Worm (Caenorhabditis elegans) whole organism, early embryonic: ENCODE data around the gene K04G7.1.

Source experiments
- B0310.2 ChIP-seq: sonication (generic microtip); optimal IDR thresholded peaks from 2 replicates; lab custom pipeline; 2016; ENCODE audit warnings: mild to moderate bottlenecking, missing genetic modification characterization, missing compliant biosample characterization
- F13C5.2 ChIP-seq: sonication (generic microtip); optimal IDR thresholded peaks from 2 replicates; lab custom pipeline; 2017; ENCODE audit warnings: mild to moderate bottlenecking, missing genetic modification characterization, inconsistent platforms, missing compliant biosample characterization
- aly-1 ChIP-seq: sonication (generic microtip); optimal IDR thresholded peaks from 2 replicates; lab custom pipeline; 2016; ENCODE audit warnings: missing genetic modification characterization, missing compliant biosample characterization
- ama-1 ChIP-seq: fragments of 150-350 bp; optimal IDR thresholded peaks from 2 replicates; lab custom pipeline; 2014
- ceh-13 ChIP-seq: fragments of 200-800 bp; sonication (Bioruptor generic); optimal IDR thresholded peaks from 2 replicates; lab custom pipeline; 2018; ENCODE audit warnings: mild to moderate bottlenecking, missing genetic modification characterization, missing compliant biosample characterization
- ceh-36 ChIP-seq: sonication (generic microtip); optimal IDR thresholded peaks from 2 replicates; lab custom pipeline; 2016; ENCODE audit warnings: missing genetic modification characterization, inconsistent platforms, missing compliant biosample characterization
- ets-7 ChIP-seq: sonication (generic microtip); optimal IDR thresholded peaks from 2 replicates; lab custom pipeline; 2016; ENCODE audit warnings: missing genotype, missing genetic modification characterization, missing compliant biosample characterization
- flt-1 ChIP-seq: fragments of 200-800 bp; sonication (Bioruptor generic); IDR thresholded peaks from 2 replicates; pipeline ENCODE4 v1.3.6; 2022; ENCODE audit warnings: missing genetic modification characterization, missing compliant biosample characterization
- hmbx-1 ChIP-seq: sonication (generic microtip); optimal IDR thresholded peaks from 2 replicates; lab custom pipeline; 2016; ENCODE audit warnings: mild to moderate bottlenecking, missing genetic modification characterization, missing compliant biosample characterization
- hmg-4 ChIP-seq: fragments of 200-800 bp; sonication (Bioruptor generic); optimal IDR thresholded peaks from 2 replicates; lab custom pipeline; 2018; ENCODE audit warnings: mild to moderate bottlenecking, missing genetic modification characterization, missing compliant biosample characterization
- hnd-1 ChIP-seq: sonication (generic microtip); optimal IDR thresholded peaks from 2 replicates; lab custom pipeline; 2016; ENCODE audit warnings: missing genetic modification characterization, missing compliant biosample characterization
- pes-1 ChIP-seq: fragments of 200-800 bp; sonication (Bioruptor generic); IDR thresholded peaks from 2 replicates; pipeline ENCODE4 v1.3.6; 2022; ENCODE audit warnings: missing genetic modification reagents, missing genetic modification characterization, missing compliant biosample characterization
- scrt-1 ChIP-seq: fragments of 200-800 bp; sonication (Bioruptor generic); IDR thresholded peaks from 2 replicates; pipeline ENCODE4 v1.3.6; 2022; ENCODE audit warnings: missing genetic modification characterization, missing compliant biosample characterization
- sea-1 ChIP-seq: fragments of 200-800 bp; sonication (Bioruptor generic); conservative IDR thresholded peaks from 2 replicates; pipeline ENCODE4 v1.3.6; 2022; ENCODE audit warnings: missing genetic modification characterization, missing compliant biosample characterization
- tbx-11 ChIP-seq: fragments of 200-800 bp; sonication (Bioruptor generic); IDR thresholded peaks from 2 replicates; pipeline ENCODE4 v1.3.6; 2022; ENCODE audit warnings: missing genetic modification characterization, missing compliant biosample characterization
- tbx-37 ChIP-seq: fragments of 200-800 bp; sonication (Bioruptor generic); conservative IDR thresholded peaks from 2 replicates; pipeline ENCODE4 v1.3.6; 2022; ENCODE audit warnings: missing genetic modification reagents, missing genetic modification characterization, missing compliant biosample characterization
- tra-4 ChIP-seq: sonication (generic microtip); optimal IDR thresholded peaks from 2 replicates; lab custom pipeline; 2017; ENCODE audit warnings: missing genetic modification characterization, missing compliant biosample characterization

K04G7.1 gene

ce11 chrIII:7159246-7159645 lies 3.3 kb upstream of the K04G7.1 start:
- TF ChIP-seq pes-1: no peak
- no peak for TF ChIP-seq B0310.2 (tag; lab: Kevin White, UChicago)
- TF ChIP-seq hnd-1 (tag; lab: Kevin White, UChicago): no peak
- TF ChIP-seq flt-1 (GFP tag; lab: Robert Waterston, UW): no peak
- TF ChIP-seq F13C5.2 (tag; lab: Kevin White, UChicago): no peak

ce11 chrIII:7161055-7161454 lies 1.5 kb upstream of the K04G7.1 start, which contains the start of gene rnp-7:
Gene rnp-7, minus strand, starts transcription at chrIII:7161155.
- no peak for TF ChIP-seq ceh-13
- TF ChIP-seq hmbx-1 (tag; lab: Kevin White, UChicago): no peak
- no peak for TF ChIP-seq tbx-37 (GFP tag; lab: Robert Waterston, UW)
- no peak for TF ChIP-seq tra-4 (tag; lab: Kevin White, UChicago)
- no peak for TF ChIP-seq aly-1 (tag; lab: Kevin White, UChicago)
- no peak for TF ChIP-seq ama-1 (lab: Kevin White, UChicago)
- TF ChIP-seq scrt-1 (GFP tag; lab: Robert Waterston, UW): no peak
- TF ChIP-seq hnd-1 (tag; lab: Kevin White, UChicago): no peak
- no peak for TF ChIP-seq ets-7 (tag; lab: Kevin White, UChicago)
- no peak for TF ChIP-seq hmg-4 (GFP tag; lab: Kevin White, UChicago)
- TF ChIP-seq flt-1 (GFP tag; lab: Robert Waterston, UW): no peak
- TF ChIP-seq F13C5.2 (tag; lab: Kevin White, UChicago): no peak
- TF ChIP-seq pes-1: no peak
- no peak for TF ChIP-seq B0310.2 (tag; lab: Kevin White, UChicago)
- no peak for TF ChIP-seq ceh-36
- TF ChIP-seq sea-1 (GFP tag; lab: Robert Waterston, UW): no peak
- no peak for TF ChIP-seq tbx-11 (GFP tag; lab: Robert Waterston, UW)

- TF ChIP-seq hmbx-1 (tag; lab: Kevin White, UChicago) (no peak), flt-1 (GFP tag; lab: Robert Waterston, UW) (no peak), pes-1 (no peak), sea-1 (GFP tag; lab: Robert Waterston, UW) (no peak), tra-4 (tag; lab: Kevin White, UChicago) (no peak), hmg-4 (GFP tag; lab: Kevin White, UChicago) (no peak), ama-1 (lab: Kevin White, UChicago) (no peak), hnd-1 (tag; lab: Kevin White, UChicago) (no peak), F13C5.2 (tag; lab: Kevin White, UChicago) (no peak), ceh-36 (no peak), aly-1 (tag; lab: Kevin White, UChicago) (no peak), tbx-37 (GFP tag; lab: Robert Waterston, UW) (no peak), tbx-11 (GFP tag; lab: Robert Waterston, UW) (no peak), B0310.2 (tag; lab: Kevin White, UChicago) (no peak), ets-7 (tag; lab: Kevin White, UChicago) (no peak), ceh-13 (no peak)
Measured at ce11 chrIII:7165276-7165675, 2.8 kb downstream of the K04G7.1 start.

ce11 chrIII:7165816-7166229 lies 3.3 kb downstream of the K04G7.1 start:
- TF ChIP-seq tbx-37 (GFP tag; lab: Robert Waterston, UW): no peak
- no peak for TF ChIP-seq flt-1 (GFP tag; lab: Robert Waterston, UW)
- no peak for TF ChIP-seq hnd-1 (tag; lab: Kevin White, UChicago)
- TF ChIP-seq scrt-1 (GFP tag; lab: Robert Waterston, UW): no peak
- TF ChIP-seq tbx-11 (GFP tag; lab: Robert Waterston, UW): no peak

- no peak for TF ChIP-seq flt-1 (GFP tag; lab: Robert Waterston, UW)
- TF ChIP-seq hnd-1 (tag; lab: Kevin White, UChicago): no peak
Measured at ce11 chrIII:7166664-7167567, 4.4 kb downstream of the K04G7.1 start.

ce11 chrIII:7167568-7167937 lies 5.0 kb downstream of the K04G7.1 start, which contains the start of gene acs-4:
Gene acs-4, plus strand, starts transcription at chrIII:7167838.
- TF ChIP-seq ceh-36 (no peak), hmbx-1 (tag; lab: Kevin White, UChicago) (no peak), hmg-4 (GFP tag; lab: Kevin White, UChicago) (no peak), tbx-11 (GFP tag; lab: Robert Waterston, UW) (no peak), sea-1 (GFP tag; lab: Robert Waterston, UW) (no peak), tra-4 (tag; lab: Kevin White, UChicago) (no peak)

- TF ChIP-seq sea-1 (GFP tag; lab: Robert Waterston, UW) (no peak), tbx-11 (GFP tag; lab: Robert Waterston, UW) (no peak), ets-7 (tag; lab: Kevin White, UChicago) (no peak), tbx-37 (GFP tag; lab: Robert Waterston, UW) (no peak), ceh-13 (no peak), aly-1 (tag; lab: Kevin White, UChicago) (no peak), scrt-1 (GFP tag; lab: Robert Waterston, UW) (no peak), ceh-36 (no peak), F13C5.2 (tag; lab: Kevin White, UChicago) (no peak), hmg-4 (GFP tag; lab: Kevin White, UChicago) (no peak), ama-1 (lab: Kevin White, UChicago) (no peak)
Measured at ce11 chrIII:7170090-7170489, 7.6 kb downstream of the K04G7.1 start.
